Fruit fly (Drosophila melanogaster): Measurements from ENCODE around the gene Rhau.
A peak's percentile ranks its signal among the peaks of the same experiment; 100 is the strongest.

The Rhau gene

DNA sequence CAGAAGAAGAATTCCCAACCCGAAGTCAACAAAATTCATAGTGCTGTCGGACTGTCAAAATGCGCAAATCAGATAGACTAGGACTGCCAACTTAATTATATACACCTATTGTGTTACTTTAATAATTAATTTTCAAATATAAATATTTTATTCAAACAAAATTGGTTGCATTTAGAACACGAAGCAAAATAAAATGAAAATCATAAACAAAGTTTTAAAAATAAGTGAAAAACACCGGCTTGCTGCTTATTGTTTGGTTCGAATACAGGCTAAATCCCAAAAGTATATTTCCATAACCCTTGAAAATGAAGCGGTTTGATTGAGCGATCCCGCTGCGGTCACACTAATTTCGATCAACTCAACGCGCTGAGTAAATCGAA is at the start of gene Rhau, which contains the start of gene dia (continued):
- TF ChIP-seq CG10267 (tag; optimal IDR thresholded peaks at IDR 0.05) (peak; percentile 76), YL-1 (GFP tag; optimal IDR thresholded peaks at IDR 0.05) (peak; percentile 44), ato (GFP tag; IDR thresholded peaks at IDR 0.05; ENCODE audit: partially characterized antibody) (no peak), Meics (GFP tag; optimal IDR thresholded peaks at IDR 0.05) (no peak), CG9876 (GFP tag; optimal IDR thresholded peaks at IDR 0.05) (no peak), CG17328 (GFP tag; IDR thresholded peaks at IDR 0.05) (no peak), dan (GFP tag; IDR thresholded peaks at IDR 0.05) (no peak), H2.0 (GFP tag; IDR thresholded peaks at IDR 0.05) (no peak), CG16813 (GFP tag; IDR thresholded peaks at IDR 0.05; ENCODE audit: partially characterized antibody) (no peak), shn (GFP tag; optimal IDR thresholded peaks at IDR 0.05) (no peak), pum (GFP tag; optimal IDR thresholded peaks at IDR 0.05) (no peak), stwl (tag; optimal IDR thresholded peaks at IDR 0.05) (peak; percentile 73), CG10431 (GFP tag; optimal IDR thresholded peaks at IDR 0.05) (peak; percentile 61), CG7556 (GFP tag; optimal IDR thresholded peaks at IDR 0.05) (no peak), CG3726 (GFP tag; IDR thresholded peaks at IDR 0.05) (no peak), rib (GFP tag; IDR thresholded peaks at IDR 0.05) (no peak), Ravus (GFP tag; IDR thresholded peaks at IDR 0.05) (no peak), sna (GFP tag; IDR thresholded peaks at IDR 0.05; ENCODE audit: partially characterized antibody) (no peak), bab2 (GFP tag; optimal IDR thresholded peaks at IDR 0.05) (no peak), Dfd (GFP tag; optimal IDR thresholded peaks at IDR 0.05) (no peak), Nf-YC (tag; optimal IDR thresholded peaks at IDR 0.05) (peak; percentile 49), CG12942 (GFP tag; optimal IDR thresholded peaks at IDR 0.05) (peak; percentile 7), PHDP (tag; optimal IDR thresholded peaks at IDR 0.05) (no peak), grau (tag; optimal IDR thresholded peaks at IDR 0.05) (peak; percentile 43)

DNA sequence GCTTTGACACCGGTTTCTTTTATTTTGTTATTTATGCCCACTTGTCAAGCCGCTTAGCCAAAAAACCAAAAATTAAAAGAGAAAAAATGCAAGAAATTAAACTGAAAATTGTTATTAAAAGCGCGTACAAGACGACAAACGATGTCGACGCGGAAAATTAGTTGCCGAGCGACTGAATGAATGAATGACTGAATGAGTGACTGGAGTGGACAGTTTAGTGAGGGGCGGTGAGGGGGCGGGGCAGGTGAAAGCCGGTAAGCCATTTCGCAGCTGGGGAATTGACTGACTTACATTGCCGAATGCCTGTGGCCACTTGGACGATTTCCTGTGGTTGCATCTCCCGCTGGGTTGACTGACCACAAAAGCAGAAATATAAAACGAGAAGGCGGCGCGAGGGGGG is 48.8 kb upstream of the Rhau start:
- peak; percentile 67 for TF ChIP-seq Med (GFP tag)
- peak; percentile 91 for TF ChIP-seq CG8281 (tag; optimal IDR thresholded peaks at IDR 0.05)
- TF ChIP-seq chinmo (GFP tag; IDR thresholded peaks at IDR 0.05; ENCODE audit: partially characterized antibody) = 0 out of 4 replicates have a peak, but pooled peaks have one; percentile 37
- TF ChIP-seq gt (GFP tag; IDR thresholded peaks at IDR 0.05) = no peak
- 0 out of 2 replicates have a peak, but pooled peaks have one; percentile 8 for TF ChIP-seq klu (GFP tag; IDR thresholded peaks at IDR 0.05)
- no peak for TF ChIP-seq Hr3 (GFP tag; optimal IDR thresholded peaks at IDR 0.05)
- no peak for TF ChIP-seq run (tag; optimal IDR thresholded peaks at IDR 0.05)

DNA sequence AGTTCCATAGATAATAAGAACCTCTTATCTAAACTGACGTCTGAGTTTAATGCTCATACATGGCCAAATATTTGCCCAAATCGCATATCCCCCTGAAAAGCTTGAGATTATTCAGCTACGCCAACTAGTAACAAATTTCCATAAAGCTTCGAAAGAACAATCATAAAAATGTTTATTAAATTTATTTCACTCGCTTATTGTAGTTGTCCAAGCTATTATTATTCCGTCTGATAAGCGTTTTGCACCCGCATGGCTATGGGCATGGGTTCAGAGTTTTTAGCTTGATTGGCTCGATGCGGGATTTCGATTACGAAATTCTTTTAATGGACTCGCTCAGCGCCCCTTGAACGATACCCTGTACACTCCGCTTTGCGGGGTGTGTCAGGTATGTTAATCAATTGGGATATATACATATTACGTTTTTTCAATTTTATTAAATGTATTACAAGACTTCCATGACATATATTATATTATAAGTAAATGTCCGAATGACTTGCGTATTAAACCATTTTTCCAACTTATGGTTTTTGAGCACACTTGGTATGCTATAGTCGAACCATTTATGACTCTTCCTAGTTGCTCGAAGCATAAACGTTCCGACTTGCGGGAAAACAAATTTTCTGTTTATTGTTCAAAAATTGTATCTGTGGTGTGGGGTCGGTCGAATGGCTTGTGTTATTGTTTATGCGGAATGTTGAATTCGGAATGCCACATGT is 48.0 kb upstream of the Rhau start:
- peak; percentile 98 for TF ChIP-seq CG18599 (GFP tag; optimal IDR thresholded peaks at IDR 0.05)
- TF ChIP-seq CrebB (tag; optimal IDR thresholded peaks at IDR 0.05) = peak; percentile 92
- TF ChIP-seq jumu (GFP tag; optimal IDR thresholded peaks at IDR 0.05) = peak; percentile 69
- TF ChIP-seq Dref (GFP tag; IDR thresholded peaks at IDR 0.05) = peak; percentile 27; the same call in 1 of the 2 replicates
- TF ChIP-seq CG13775 (GFP tag; optimal IDR thresholded peaks at IDR 0.05) = peak; percentile 94
- peak; percentile 92 for TF ChIP-seq Spps (tag; optimal IDR thresholded peaks at IDR 0.05)
- peak; percentile 95 for TF ChIP-seq gsb (GFP tag; IDR thresholded peaks at IDR 0.05)
- peak; percentile 65 for TF ChIP-seq ftz-f1 (GFP tag; optimal IDR thresholded peaks at IDR 0.05)
- TF ChIP-seq CG13287 (GFP tag; IDR thresholded peaks at IDR 0.05; ENCODE audit: partially characterized antibody) = peak; percentile 78
- TF ChIP-seq Ets65A (GFP tag) = peak; percentile 96
- TF ChIP-seq CG1024 (GFP tag; IDR thresholded peaks at IDR 0.05) = peak; percentile 69
- TF ChIP-seq sna (GFP tag; IDR thresholded peaks at IDR 0.05; ENCODE audit: partially characterized antibody) = peak; percentile 33; the same call in 1 of the 2 replicates
- TF ChIP-seq CG9215 (GFP tag; IDR thresholded peaks at IDR 0.05) = peak; percentile 92
- TF ChIP-seq CG12155 (GFP tag; optimal IDR thresholded peaks at IDR 0.05) = peak; percentile 95
- peak; percentile 65 for TF ChIP-seq fd102C (GFP tag; optimal IDR thresholded peaks at IDR 0.05)
- TF ChIP-seq az2 (GFP tag; optimal IDR thresholded peaks at IDR 0.05) = peak; percentile 95
- peak; percentile 75 for TF ChIP-seq Bgb (GFP tag; IDR thresholded peaks at IDR 0.05; ENCODE audit: partially characterized antibody)
- TF ChIP-seq pan (optimal IDR thresholded peaks at IDR 0.05) = no peak
- peak in 1 of 2 experiments; percentile 96 for TF ChIP-seq pan (GFP tag; optimal IDR thresholded peaks at IDR 0.05 in 1 of 2, IDR thresholded peaks at IDR 0.05 in 1 of 2)

All from whole organism, embryonic.